Fruit fly (Drosophila melanogaster) whole organism, larva: ENCODE data around the gene btd.

Source experiments
- noc ChIP-seq: fragments of 200-800 bp; sonication (Bioruptor generic); optimal IDR thresholded peaks from 3 replicates; lab custom pipeline; 2019; ENCODE audit warnings: missing biosample characterization, mild to moderate bottlenecking, missing genetic modification characterization, moderate library complexity

Gene btd

DNA sequence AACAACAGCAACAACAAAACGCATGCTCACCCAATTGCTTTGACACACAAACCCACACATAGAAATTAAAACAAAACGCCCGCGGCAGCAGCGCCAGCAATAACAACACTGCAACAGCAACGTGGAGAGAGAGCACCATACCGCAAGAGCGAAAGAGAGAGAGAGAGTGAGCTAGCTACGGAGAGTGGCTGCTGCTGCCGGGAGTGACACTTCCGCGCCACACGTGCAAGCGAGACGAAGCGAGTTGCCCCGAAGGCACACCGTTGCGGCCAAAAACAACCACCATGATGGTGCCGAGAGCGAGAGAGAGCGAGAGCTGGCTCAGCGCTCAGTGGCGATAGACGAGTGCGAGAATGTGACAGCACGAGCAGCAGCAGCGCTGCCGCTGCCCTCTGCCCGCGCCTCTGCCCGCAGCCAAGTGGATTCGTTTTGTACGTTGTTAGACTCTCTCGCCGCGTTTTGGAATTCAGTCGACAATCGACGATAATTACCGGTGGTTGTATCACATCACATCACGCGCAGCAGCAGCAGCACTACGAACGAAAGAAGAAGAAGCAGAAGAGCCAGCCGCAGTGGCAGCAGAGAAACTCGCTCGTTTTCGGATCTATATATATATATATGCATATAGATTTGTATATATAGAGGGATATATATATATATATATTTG, at the start of gene btd:
Gene btd (plus strand): TSS at position 467 of the 667 bp plus-strand sequence.
- TF ChIP-seq noc (tag; lab: Kevin White, UChicago): no peak

DNA sequence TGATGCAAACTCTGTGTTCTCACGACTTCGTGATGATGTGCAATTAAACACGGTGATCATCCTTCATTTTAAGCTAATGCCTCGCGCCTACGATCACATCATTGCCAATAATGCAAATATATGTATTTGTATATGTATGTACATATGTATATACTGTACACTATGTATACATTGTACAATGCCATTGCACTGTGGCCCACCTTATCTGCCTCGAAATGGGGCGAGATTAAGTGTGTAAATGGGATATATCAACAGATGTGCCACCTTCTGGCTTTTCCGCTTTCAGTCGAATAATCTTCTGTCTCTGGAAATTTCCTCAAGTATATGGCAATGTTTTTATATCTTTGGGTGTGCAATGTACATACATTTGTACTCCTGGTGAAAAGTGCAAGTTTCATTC, 49.2 kb upstream of the btd start:
- TF ChIP-seq noc (tag; lab: Kevin White, UChicago): no peak

DNA sequence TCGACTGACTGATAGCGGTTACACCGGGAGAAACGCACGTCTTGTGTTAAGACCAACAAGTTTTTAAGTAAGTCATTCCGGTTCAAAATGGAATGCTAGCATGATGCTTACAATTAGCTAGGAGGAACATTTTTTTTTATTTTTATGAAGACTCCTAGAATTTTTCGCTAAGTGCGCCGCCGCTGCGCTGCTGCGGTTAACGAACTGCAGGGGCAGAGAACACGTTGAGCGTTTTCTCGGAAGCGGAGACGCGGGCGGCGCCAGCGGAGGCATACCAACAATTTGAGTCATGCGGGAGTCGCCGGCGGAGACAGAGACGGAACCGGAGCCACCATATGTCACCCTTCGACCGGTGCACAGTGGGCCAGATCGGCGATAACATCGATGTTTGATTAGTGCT, 48.0 kb upstream of the btd start:
- TF ChIP-seq noc (tag; lab: Kevin White, UChicago): peak; percentile 98

DNA sequence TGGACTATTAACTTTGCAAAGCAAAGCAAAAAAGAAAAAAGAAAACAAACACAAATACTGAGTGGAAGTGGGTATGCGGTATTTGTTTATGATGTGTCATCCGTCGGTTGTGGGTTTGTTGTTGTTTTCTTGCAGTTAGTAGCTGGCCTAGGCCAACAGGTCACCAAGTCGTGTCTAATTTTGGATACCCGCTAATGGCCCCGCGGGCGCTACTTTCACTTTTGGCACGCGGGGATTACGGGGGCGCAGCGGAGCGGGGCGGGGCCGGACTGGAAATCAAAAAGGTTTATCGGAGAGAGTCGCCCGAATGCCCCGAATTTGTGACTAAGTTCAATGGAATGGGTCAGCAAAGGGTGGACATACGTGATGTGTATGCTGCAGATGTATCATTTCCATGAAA, 46.9 kb upstream of the btd start:
- TF ChIP-seq noc (tag; lab: Kevin White, UChicago): no peak

DNA sequence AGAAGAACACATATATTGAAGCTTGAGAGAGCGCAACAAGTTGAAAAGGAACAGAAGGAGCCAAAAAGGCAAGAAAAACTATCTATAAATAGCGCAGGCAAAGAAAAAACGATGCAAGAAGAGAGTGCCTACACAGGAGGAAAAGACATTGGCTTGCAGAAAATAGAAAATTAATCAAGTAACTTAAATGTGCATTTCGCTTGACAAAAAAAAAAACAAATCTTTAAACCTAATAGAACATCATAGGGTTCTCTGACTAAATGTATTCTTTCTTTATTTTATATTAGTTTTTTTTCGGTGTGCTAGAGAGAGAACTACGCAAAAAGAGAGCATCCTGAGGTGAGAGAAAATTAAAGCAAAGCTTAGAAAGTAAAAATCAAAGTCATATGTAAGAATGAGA, 43.9 kb upstream of the btd start:
- TF ChIP-seq noc (tag; lab: Kevin White, UChicago): no peak

DNA sequence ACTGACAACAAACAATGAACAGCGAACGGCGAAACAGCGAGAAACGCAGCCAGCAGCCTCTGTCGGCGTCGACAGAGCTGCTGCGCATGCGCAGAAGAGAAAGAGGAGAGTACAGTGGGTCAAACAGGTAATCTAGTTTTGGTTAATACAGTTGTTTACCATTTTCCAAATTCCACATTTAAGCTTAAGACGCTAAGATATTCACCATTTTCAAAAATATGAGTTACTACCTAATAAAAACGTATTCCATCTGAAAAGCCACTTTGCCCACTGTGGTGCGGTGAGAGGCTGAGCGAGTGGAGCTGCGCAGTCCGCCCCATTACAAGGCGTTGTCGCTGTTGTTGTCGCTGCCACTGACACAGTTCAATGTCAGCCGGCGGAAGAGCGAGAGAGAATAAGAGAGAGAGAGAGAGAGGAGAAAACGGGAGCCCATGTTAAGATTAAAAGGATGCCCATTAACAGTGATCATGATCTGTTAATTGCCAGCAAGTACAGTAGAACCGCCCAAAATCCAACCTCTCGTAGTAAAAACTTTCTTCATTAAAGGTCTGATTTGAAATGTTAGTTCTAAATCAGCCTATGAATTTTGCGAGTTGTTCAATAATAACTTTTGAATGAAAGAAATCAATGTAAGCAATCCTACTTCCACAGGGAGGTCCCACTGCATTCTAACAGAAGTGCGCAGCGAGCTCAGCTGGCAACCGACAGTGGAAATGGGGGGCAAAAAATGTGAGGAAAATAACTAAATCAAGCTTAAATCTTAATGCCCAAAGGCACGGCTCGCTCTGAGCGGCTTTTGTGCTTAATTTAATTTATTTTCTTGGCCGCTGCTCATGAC, 43.0 kb upstream of the btd start:
- TF ChIP-seq noc (tag; lab: Kevin White, UChicago): peak; percentile 45

DNA sequence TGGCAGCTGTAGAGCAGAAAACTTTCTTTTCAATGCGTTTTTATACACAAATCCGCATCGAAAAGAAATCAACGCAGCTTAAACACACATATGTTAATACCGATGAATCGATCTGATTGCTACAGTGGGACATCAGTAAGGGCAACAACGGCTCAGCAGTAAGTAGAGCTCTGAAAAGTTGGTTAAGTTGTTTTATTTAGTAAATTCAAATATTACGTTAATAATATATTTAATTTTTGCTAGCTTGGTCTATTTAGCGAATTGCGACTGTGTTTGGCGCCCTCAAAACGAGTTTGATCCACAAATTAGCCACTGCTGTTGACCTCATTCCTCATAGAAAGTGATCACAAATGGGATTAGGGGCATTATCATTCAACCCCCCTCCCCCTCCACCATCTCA, 42.0 kb upstream of the btd start:
- TF ChIP-seq noc (tag; lab: Kevin White, UChicago): peak; percentile 61

DNA sequence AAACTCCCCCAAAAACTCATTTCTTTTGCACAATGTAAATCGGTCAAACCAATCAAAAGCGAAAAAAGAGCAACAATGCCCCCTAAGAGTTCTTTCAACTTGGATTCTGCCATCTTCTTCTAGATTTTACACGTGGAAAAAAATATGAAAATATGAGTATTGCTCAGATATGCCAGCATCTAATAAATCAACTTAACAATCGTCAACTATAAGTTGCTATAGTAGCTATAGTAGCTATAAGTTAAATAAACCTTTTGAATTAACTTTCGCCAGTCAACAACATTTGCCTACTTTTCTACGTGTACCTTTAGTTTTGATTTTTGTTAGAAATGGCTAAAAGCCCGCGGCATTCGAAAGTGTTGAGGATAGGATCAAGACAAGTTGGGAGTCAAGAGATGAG, 40.7 kb upstream of the btd start:
- TF ChIP-seq noc (tag; lab: Kevin White, UChicago): no peak

DNA sequence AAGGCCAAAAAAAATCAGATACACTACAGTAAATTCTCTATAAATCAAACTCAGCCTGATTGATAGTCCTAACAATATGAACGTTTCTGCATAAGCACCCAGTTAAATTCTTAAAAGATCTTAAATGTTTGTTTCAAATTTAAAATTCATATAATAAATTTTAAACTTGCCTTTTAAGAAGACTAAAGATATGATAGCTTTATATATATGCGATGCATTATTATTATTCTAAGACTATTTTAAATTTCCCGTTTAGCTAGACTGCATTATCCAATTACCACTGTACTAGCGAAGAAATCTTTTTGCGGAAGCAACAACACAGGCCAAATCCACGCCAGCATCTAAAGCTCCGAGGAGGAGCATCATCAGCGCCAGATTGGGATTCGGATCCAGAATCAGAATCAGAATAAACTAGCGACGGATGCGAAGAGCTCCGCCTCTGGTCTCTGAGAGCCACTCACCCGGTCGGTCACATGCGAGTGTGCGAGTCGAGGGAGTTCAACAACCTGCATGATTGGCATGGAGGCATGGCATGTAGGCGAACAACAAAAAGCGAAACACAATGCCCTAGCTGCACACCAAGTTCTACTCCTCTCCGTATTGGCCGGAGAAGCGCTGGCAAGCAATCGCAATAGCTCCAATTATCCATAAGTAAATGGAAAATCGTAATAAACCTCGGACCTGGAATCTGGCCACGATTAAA, 39.8 kb upstream of the btd start:
- TF ChIP-seq noc (tag; lab: Kevin White, UChicago): no peak

DNA sequence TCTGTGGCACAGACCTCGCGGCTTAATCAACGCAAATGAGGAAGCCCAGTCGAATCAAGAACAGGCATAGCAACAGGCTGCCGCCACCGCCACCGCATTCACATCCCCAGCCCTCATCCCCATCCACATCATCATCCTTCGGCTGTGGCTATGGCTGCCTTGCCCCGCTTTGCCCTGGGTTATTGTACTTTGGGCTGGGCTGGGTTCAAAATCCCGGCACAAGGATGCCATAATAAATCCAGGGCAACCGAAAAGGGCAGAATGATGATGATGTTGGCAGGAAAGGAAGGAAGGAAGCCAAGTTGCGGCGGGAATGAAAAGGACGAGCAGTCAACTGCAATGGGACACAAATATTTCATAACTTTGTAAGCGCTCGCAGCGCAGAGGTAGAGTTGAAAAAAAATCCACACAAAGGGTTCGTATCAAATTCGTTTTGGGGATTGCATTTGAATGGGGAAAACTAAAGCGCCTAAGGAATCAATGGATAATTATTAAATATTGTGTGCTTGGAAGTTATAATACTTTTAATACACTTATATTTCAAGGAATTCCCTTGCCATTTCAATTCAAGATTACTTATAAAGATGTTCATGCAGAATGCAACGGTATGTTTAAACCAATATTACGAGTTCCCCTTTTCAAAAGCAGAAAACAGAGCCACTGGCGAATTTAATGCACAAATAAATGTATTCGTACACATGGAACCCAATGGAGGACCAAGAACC, 37.8 kb upstream of the btd start:
- no peak for TF ChIP-seq noc (tag; lab: Kevin White, UChicago)

DNA sequence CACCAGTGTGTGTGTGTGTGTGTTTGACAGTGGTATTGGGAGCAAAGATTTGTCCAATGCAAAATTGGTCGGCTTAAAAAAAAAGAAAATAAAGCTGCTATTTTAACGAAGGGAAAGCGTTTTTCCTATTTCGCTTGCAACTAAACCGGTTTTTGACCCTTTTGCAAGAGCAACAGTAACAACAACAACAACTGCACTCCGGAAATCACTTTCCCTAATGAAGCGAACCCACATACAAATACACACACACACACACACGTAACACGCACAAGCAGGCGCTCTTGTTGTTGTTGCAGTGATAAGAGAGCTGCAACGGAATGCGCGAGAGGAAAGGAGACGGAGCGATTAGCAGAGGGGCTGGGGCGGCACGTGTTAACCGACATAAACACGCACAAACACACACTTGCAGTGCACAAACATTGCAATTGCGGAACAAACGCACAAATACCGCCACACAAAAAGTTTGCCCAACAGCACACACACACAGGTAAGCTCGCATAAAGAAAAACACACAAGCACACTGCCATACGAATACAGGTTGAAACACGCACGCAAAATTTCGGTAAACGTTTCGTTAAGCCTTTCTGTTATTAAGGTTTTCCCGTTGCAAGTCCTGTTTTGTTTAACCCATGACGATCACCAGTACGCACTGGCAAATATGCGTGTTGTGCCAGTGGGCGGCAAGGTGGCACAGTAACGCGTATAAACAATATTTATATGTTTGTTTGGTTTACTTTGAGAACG, 35.7 kb upstream of the btd start:
- TF ChIP-seq noc (tag; lab: Kevin White, UChicago): no peak

DNA sequence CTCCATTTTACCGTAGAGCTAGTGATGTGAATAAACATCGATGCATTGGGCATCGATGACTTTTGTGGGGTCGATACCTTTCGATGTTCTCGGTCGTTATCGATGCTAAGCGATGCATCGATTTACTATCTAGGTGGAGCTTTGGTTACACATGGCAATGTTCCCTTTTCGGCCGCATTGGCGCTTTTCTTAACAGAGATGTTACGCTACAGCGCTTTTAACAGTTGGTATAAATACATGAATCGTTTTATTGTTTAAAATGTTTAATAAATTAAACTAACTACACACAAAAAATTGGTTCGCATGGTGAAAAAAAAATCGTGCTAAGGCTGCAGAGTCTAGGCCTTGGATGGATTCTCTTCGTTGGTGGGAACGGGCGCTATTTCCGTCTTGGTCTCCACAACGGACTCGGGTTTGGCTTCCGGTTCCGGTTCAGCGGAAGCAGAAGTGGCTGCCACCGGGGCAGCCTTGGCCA, 35.1 kb upstream of the btd start, which contains the start of gene Ptpmeg2:
Gene Ptpmeg2 (minus strand): TSS at position 281 of the 475 bp plus-strand sequence.
- TF ChIP-seq noc (tag; lab: Kevin White, UChicago): no peak

DNA sequence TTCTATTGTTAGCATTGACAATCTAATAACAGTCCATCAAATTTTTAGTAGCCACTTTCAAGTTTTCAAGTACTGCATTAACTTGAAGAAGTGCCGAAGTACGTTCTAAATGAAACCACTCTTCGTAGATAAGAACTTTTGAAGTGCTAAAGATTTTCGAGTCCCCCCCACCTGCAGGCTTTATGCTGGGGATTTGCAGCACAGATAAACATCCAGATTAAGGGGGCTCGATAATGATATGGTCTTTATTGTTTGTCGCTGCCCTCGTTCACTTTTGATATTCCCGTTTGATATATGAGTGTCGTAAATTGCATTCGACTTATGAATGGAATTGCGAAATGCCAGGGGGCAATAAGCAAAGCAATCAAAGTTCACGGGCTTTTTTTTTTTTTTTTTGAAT, 32.5 kb upstream of the btd start:
- no peak for TF ChIP-seq noc (tag; lab: Kevin White, UChicago)

DNA sequence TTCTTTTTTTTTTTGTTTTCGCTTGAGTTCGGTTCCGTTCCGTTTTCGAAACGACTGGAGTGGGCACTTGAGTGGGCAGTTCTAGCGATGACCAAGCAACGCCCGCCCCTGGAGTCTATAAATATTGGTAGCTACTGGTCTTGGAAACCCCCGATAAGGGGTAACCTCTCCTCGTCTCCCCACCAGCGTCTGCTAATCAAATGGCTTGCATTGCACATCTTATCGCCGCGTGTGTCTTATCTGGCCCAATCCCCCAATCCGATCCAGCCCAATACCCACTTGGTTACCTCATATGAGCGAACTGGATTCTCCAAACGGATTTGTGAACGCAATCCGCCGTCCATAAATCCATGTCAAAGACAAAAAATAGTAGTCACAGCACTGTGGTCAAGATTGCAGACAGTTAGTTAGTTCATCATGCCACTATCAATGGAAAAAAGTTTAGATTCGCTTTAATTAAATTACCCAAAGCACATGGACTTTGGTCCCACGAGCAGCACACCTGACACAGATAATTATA, 31.1 kb upstream of the btd start, which contains the start of gene CG3106:
Gene CG3106 (minus strand): TSS at position 107 of the 520 bp plus-strand sequence.
- peak; percentile 24 for TF ChIP-seq noc (tag; lab: Kevin White, UChicago)
